Worm (Caenorhabditis elegans) whole organism, L2 larva: ENCODE data around the gene C29F9.9.
A peak's percentile ranks its signal among the peaks of the same experiment; 100 is the strongest.

Experiments used
- C34F6.9 ChIP-seq: fragments of 150-350 bp; optimal IDR thresholded peaks from 2 replicates; lab custom pipeline; 2014; ENCODE audit warnings: missing biosample characterization, missing genetic modification characterization
- F13H6.1 ChIP-seq: sonication (generic microtip); optimal IDR thresholded peaks from 2 replicates; lab custom pipeline; 2016; ENCODE audit warnings: missing genetic modification characterization, missing compliant biosample characterization
- R02D3.7 ChIP-seq: fragments of 150-350 bp; optimal IDR thresholded peaks from 2 replicates; lab custom pipeline; 2014; ENCODE audit warnings: missing biosample characterization, missing genetic modification characterization
- Y55F3AM.14 ChIP-seq: fragments of 200-800 bp; sonication (Bioruptor generic); optimal IDR thresholded peaks from 2 replicates; lab custom pipeline; 2018; ENCODE audit warnings: mild to moderate bottlenecking, missing genetic modification characterization, missing compliant biosample characterization
- ZK546.5 ChIP-seq: sonication (generic microtip); optimal IDR thresholded peaks from 2 replicates; lab custom pipeline; 2017; ENCODE audit warnings: missing biosample characterization, missing genetic modification characterization
- alr-1 ChIP-seq: fragments of 150-350 bp; optimal IDR thresholded peaks from 2 replicates; lab custom pipeline; 2014; ENCODE audit warnings: missing biosample characterization, missing genetic modification characterization
- aly-2 ChIP-seq: fragments of 150-350 bp; optimal IDR thresholded peaks from 2 replicates; lab custom pipeline; 2014; ENCODE audit warnings: missing biosample characterization, missing genetic modification characterization
- ama-1 ChIP-seq: fragments of 150-350 bp; optimal IDR thresholded peaks from 2 replicates; lab custom pipeline; 2018; ENCODE audit warnings: inconsistent platforms
- blmp-1 ChIP-seq: sonication (generic microtip); optimal IDR thresholded peaks from 2 replicates; lab custom pipeline; 2017; ENCODE audit warnings: missing genetic modification characterization, mild to moderate bottlenecking, missing compliant biosample characterization, antibody characterized with exemption, moderate library complexity; ENCODE audit not compliant: insufficient read depth
- ceh-16 ChIP-seq: fragments of 150-350 bp; optimal IDR thresholded peaks from 2 replicates; lab custom pipeline; 2014; ENCODE audit warnings: missing biosample characterization, missing genetic modification characterization
- ceh-82 ChIP-seq: fragments of 150-350 bp; optimal IDR thresholded peaks from 2 replicates; lab custom pipeline; 2014; ENCODE audit warnings: missing biosample characterization, missing genetic modification characterization
- crh-2 ChIP-seq: sonication (generic microtip); optimal IDR thresholded peaks from 2 replicates; lab custom pipeline; 2017; ENCODE audit warnings: missing biosample characterization, missing genetic modification characterization
- egl-27 ChIP-seq: sonication (generic microtip); optimal IDR thresholded peaks from 3 replicates; lab custom pipeline; 2017; ENCODE audit warnings: missing biosample characterization, missing genetic modification reagents, missing genetic modification characterization
- elt-1 ChIP-seq: fragments of 150-350 bp; optimal IDR thresholded peaks from 2 replicates; lab custom pipeline; 2014; ENCODE audit warnings: missing biosample characterization, missing genetic modification characterization
- fos-1 ChIP-seq: fragments of 150-350 bp; optimal IDR thresholded peaks from 2 replicates; lab custom pipeline; 2014; ENCODE audit warnings: missing biosample characterization, missing genetic modification characterization
- gmeb-1 ChIP-seq: fragments of 150-350 bp; optimal IDR thresholded peaks from 2 replicates; lab custom pipeline; 2014; ENCODE audit warnings: missing biosample characterization, missing genetic modification characterization
- lin-39 ChIP-seq: fragments of 150-350 bp; optimal IDR thresholded peaks from 2 replicates; lab custom pipeline; 2014; ENCODE audit warnings: missing biosample characterization, missing genetic modification reagents, missing genetic modification characterization
- lsy-2 ChIP-seq, 2 experiments: fragments of 150-350 bp in 1 of 2; sonication (generic microtip) in 1 of 2; optimal IDR thresholded peaks; 2 replicates each; lab custom pipeline; 2014 to 2017; ENCODE audit warnings: missing biosample characterization in 2 of 2, missing genetic modification characterization in 2 of 2
- mdl-1 ChIP-seq, 2 experiments: fragments of 150-350 bp in 1 of 2; sonication (generic microtip) in 1 of 2; optimal IDR thresholded peaks; 2 replicates each; lab custom pipeline; 2017; ENCODE audit warnings: missing biosample characterization in 2 of 2, missing genetic modification characterization in 2 of 2
- nhr-11 ChIP-seq: fragments of 150-350 bp; optimal IDR thresholded peaks from 2 replicates; lab custom pipeline; 2014; ENCODE audit warnings: missing biosample characterization, missing genetic modification characterization
- nhr-129 ChIP-seq: fragments of 150-350 bp; optimal IDR thresholded peaks from 2 replicates; lab custom pipeline; 2014; ENCODE audit warnings: missing biosample characterization, missing genetic modification characterization
- nhr-21 ChIP-seq: fragments of 150-350 bp; optimal IDR thresholded peaks from 2 replicates; lab custom pipeline; 2014; ENCODE audit warnings: missing biosample characterization, missing genetic modification characterization
- nhr-23 ChIP-seq: fragments of 150-350 bp; optimal IDR thresholded peaks from 2 replicates; lab custom pipeline; 2014; ENCODE audit warnings: missing biosample characterization, missing genetic modification reagents, missing genetic modification characterization
- nhr-237 ChIP-seq: fragments of 150-350 bp; optimal IDR thresholded peaks from 2 replicates; lab custom pipeline; 2014; ENCODE audit warnings: missing biosample characterization, missing genetic modification characterization
- nhr-25 ChIP-seq: fragments of 150-350 bp; sonication (generic microtip); optimal IDR thresholded peaks from 3 replicates; lab custom pipeline; 2014; ENCODE audit warnings: missing biosample characterization, missing genetic modification characterization
- nhr-6 ChIP-seq: fragments of 150-350 bp; optimal IDR thresholded peaks from 2 replicates; lab custom pipeline; 2014; ENCODE audit warnings: missing biosample characterization, missing genetic modification characterization
- nhr-77 ChIP-seq: fragments of 150-350 bp; optimal IDR thresholded peaks from 2 replicates; lab custom pipeline; 2014; ENCODE audit warnings: missing biosample characterization, missing genetic modification characterization
- peb-1 ChIP-seq: fragments of 150-350 bp; optimal IDR thresholded peaks from 2 replicates; lab custom pipeline; 2014; ENCODE audit warnings: missing biosample characterization, missing genetic modification characterization
- sem-4 ChIP-seq: fragments of 150-350 bp; optimal IDR thresholded peaks from 2 replicates; lab custom pipeline; 2014; ENCODE audit warnings: missing biosample characterization, missing genetic modification reagents, missing genetic modification characterization
- skn-1 ChIP-seq: sonication (generic microtip); optimal IDR thresholded peaks from 2 replicates; lab custom pipeline; 2017; ENCODE audit warnings: missing biosample characterization, missing genetic modification characterization
- sma-3 ChIP-seq: sonication (generic microtip); optimal IDR thresholded peaks from 2 replicates; lab custom pipeline; 2016; ENCODE audit warnings: missing genetic modification reagents, missing genetic modification characterization, missing compliant biosample characterization
- sma-9 ChIP-seq, 2 experiments: fragments of 150-350 bp in 1 of 2; sonication (generic microtip) in 1 of 2; optimal IDR thresholded peaks; 2 replicates each; lab custom pipeline; 2014 to 2016; ENCODE audit warnings: missing genetic modification characterization in 2 of 2, mild to moderate bottlenecking in 1 of 2, missing biosample characterization in 1 of 2, missing compliant biosample characterization in 1 of 2, missing genetic modification reagents in 1 of 2, moderate library complexity in 1 of 2
- snpc-4 ChIP-seq: fragments of 150-350 bp; optimal IDR thresholded peaks from 2 replicates; lab custom pipeline; 2014; ENCODE audit warnings: missing biosample characterization, missing genetic modification characterization
- unc-39 ChIP-seq: fragments of 150-350 bp; optimal IDR thresholded peaks from 2 replicates; lab custom pipeline; 2014; ENCODE audit warnings: missing biosample characterization, missing genetic modification characterization
- unc-55 ChIP-seq: fragments of 150-350 bp; sonication (generic microtip); optimal IDR thresholded peaks from 3 replicates; lab custom pipeline; 2014; ENCODE audit warnings: missing biosample characterization, missing genetic modification reagents, missing genetic modification characterization
- unc-62 ChIP-seq: fragments of 150-350 bp; optimal IDR thresholded peaks from 2 replicates; lab custom pipeline; 2014; ENCODE audit warnings: missing biosample characterization, missing genetic modification reagents, missing genetic modification characterization
- zag-1 ChIP-seq: fragments of 150-350 bp; optimal IDR thresholded peaks from 2 replicates; lab custom pipeline; 2014; ENCODE audit warnings: missing biosample characterization, missing genetic modification characterization
- ztf-11 ChIP-seq: sonication (generic microtip); optimal IDR thresholded peaks from 2 replicates; lab custom pipeline; 2017; ENCODE audit warnings: missing biosample characterization, missing genetic modification characterization
- ztf-4 ChIP-seq: fragments of 150-350 bp; optimal IDR thresholded peaks from 2 replicates; lab custom pipeline; 2014; ENCODE audit warnings: missing biosample characterization, missing genetic modification characterization

Gene C29F9.9

ce11 chrIII:94759-95330, 3.9 kb downstream of the C29F9.9 start, which contains the start of gene pat-4:
TSS of gene pat-4 (minus strand) at chrIII:94809.
- TF ChIP-seq sma-9 (GFP tag; optimal IDR thresholded peaks at IDR 0.05; lab: Kevin White, UChicago) (peak; percentile 36), sma-9 (tag; optimal IDR thresholded peaks at IDR 0.05; lab: Kevin White, UChicago) (no peak), nhr-25 (tag; lab: Kevin White, UChicago) (peak; percentile 25), alr-1 (no peak), peb-1 (tag; lab: Kevin White, UChicago) (no peak), ceh-16 (tag; lab: Kevin White, UChicago) (peak; percentile 38), nhr-23 (no peak), unc-39 (tag; lab: Kevin White, UChicago) (no peak), sma-3 (GFP tag; lab: Kevin White, UChicago) (peak; percentile 29), unc-55 (GFP tag; lab: Kevin White, UChicago) (peak; percentile 17), F13H6.1 (tag; lab: Kevin White, UChicago) (peak; percentile 72), C34F6.9 (tag; lab: Kevin White, UChicago) (peak; percentile 20), crh-2 (no peak)

DNA sequence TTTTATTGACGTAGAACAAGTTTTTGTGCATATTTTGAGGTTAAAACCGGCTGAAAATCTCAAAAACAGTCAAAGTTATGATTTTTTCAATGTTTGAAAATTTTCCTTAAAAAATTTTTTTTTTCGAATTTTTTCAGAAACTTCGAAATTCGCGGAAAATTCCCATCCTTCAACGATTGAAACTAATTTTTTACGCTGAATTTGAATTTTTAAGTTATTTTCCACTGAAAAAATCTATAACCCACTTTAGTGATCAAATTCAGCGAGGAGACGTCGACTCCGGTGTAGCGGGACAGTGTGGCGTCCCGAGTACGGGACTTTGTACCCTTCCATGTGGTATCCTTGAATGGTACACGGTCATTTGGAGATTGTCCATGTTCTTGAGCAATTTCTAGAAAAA, 6.5 kb downstream of the C29F9.9 start:
- no peak for TF ChIP-seq nhr-6 (tag; lab: Kevin White, UChicago)
- TF ChIP-seq aly-2: no peak
- no peak for TF ChIP-seq egl-27 (tag; lab: Kevin White, UChicago)
- TF ChIP-seq elt-1 (tag; lab: Kevin White, UChicago): no peak
- no peak for TF ChIP-seq snpc-4 (tag; lab: Kevin White, UChicago)
- no peak for TF ChIP-seq blmp-1
- TF ChIP-seq mdl-1 (tag; optimal IDR thresholded peaks at IDR 0.05; lab: Kevin White, UChicago): no peak
- TF ChIP-seq peb-1 (tag; lab: Kevin White, UChicago): no peak
- no peak for TF ChIP-seq R02D3.7 (tag; lab: Kevin White, UChicago)
- no peak for TF ChIP-seq ztf-11 (tag; lab: Kevin White, UChicago)
- no peak for TF ChIP-seq unc-55 (GFP tag; lab: Kevin White, UChicago)
- no peak for TF ChIP-seq skn-1
- TF ChIP-seq Y55F3AM.14 (GFP tag; lab: Kevin White, UChicago): no peak
- no peak for TF ChIP-seq ceh-82 (tag; lab: Kevin White, UChicago)
- TF ChIP-seq unc-39 (tag; lab: Kevin White, UChicago): no peak
- TF ChIP-seq lsy-2 (tag; optimal IDR thresholded peaks at IDR 0.05; lab: Kevin White, UChicago): no peak
- no peak for TF ChIP-seq sma-9 (GFP tag; optimal IDR thresholded peaks at IDR 0.05; lab: Kevin White, UChicago)
- no peak for TF ChIP-seq sma-9 (tag; optimal IDR thresholded peaks at IDR 0.05; lab: Kevin White, UChicago)
- TF ChIP-seq zag-1 (tag; lab: Kevin White, UChicago): no peak
- TF ChIP-seq, all 48 proteins: peak for 0

ce11 chrIII:89155-89554, 9.6 kb downstream of the C29F9.9 start:
- TF ChIP-seq C34F6.9 (tag; lab: Kevin White, UChicago) (peak; percentile 26), sem-4 (tag; lab: Kevin White, UChicago) (no peak), nhr-237 (no peak), F13H6.1 (tag; lab: Kevin White, UChicago) (no peak), lsy-2 (tag; optimal IDR thresholded peaks at IDR 0.05; lab: Kevin White, UChicago) (peak; percentile 17 to 62), nhr-77 (tag; lab: Kevin White, UChicago) (peak; percentile 50), ama-1 (peak; percentile 54), gmeb-1 (tag; lab: Kevin White, UChicago) (peak; percentile 45), unc-62 (GFP tag; lab: Kevin White, UChicago) (no peak), lin-39 (tag; lab: Kevin White, UChicago) (no peak), crh-2 (peak; percentile 48), nhr-21 (tag; lab: Kevin White, UChicago) (peak; percentile 44), nhr-6 (tag; lab: Kevin White, UChicago) (no peak), ztf-4 (peak; percentile 47), unc-55 (GFP tag; lab: Kevin White, UChicago) (peak; percentile 52), ZK546.5 (no peak), elt-1 (tag; lab: Kevin White, UChicago) (no peak), sma-3 (GFP tag; lab: Kevin White, UChicago) (peak; percentile 51), sma-9 (GFP tag; optimal IDR thresholded peaks at IDR 0.05; lab: Kevin White, UChicago) (peak; percentile 5), sma-9 (tag; optimal IDR thresholded peaks at IDR 0.05; lab: Kevin White, UChicago) (no peak), nhr-129 (tag; lab: Kevin White, UChicago) (peak; percentile 48), R02D3.7 (tag; lab: Kevin White, UChicago) (peak; percentile 10), nhr-11 (tag; lab: Kevin White, UChicago) (no peak), fos-1 (tag; lab: Kevin White, UChicago) (peak; percentile 49), egl-27 (tag; lab: Kevin White, UChicago) (peak; percentile 34), alr-1 (no peak)
